Fruit fly (Drosophila melanogaster): Measurements from ENCODE around the gene CG4069.

CG4069 gene

DNA sequence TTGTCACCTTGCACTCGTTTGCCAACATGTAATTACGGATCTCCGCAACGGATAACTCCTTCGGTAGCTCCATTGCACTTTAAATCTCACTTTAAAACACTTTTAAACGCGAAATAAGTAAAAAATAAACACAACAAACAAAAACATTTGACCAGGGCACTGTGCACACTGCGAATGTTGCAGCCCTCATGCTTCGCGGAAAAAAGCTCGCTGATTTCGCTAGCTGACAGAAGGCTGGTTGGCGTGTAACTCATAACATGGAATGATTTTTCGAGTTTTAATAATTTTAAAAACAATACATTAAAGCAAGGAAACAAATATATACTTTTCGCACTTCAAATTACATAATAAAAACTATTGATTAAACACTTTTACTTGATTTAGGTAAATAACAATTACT lies 35.3 kb upstream of the CG4069 start, which contains the start of gene sowah (continued):
- TF ChIP-seq caup (GFP tag; optimal IDR thresholded peaks at IDR 0.05; ENCODE audit: severe bottlenecking) (peak; percentile 39), CG17912 (GFP tag; optimal IDR thresholded peaks at IDR 0.05) (peak; percentile 41), gro (GFP tag; optimal IDR thresholded peaks at IDR 0.05) (peak; percentile 50), CG42726 (GFP tag; IDR thresholded peaks at IDR 0.05; ENCODE audit: partially characterized antibody) (peak; percentile 88), org-1 (GFP tag; optimal IDR thresholded peaks at IDR 0.05) (no peak), Kr (GFP tag; optimal IDR thresholded peaks at IDR 0.05) (no peak), ab (GFP tag; optimal IDR thresholded peaks at IDR 0.05) (peak; percentile 0), CG15269 (tag; optimal IDR thresholded peaks at IDR 0.05) (no peak), gcm (GFP tag; optimal IDR thresholded peaks at IDR 0.05) (no peak), crc (GFP tag; optimal IDR thresholded peaks at IDR 0.05) (no peak), CG11723 (GFP tag; optimal IDR thresholded peaks at IDR 0.05) (no peak), Ssrp (tag; optimal IDR thresholded peaks at IDR 0.05) (peak; percentile 32), Fer2 (tag; optimal IDR thresholded peaks at IDR 0.05) (no peak), CG18262 (tag; optimal IDR thresholded peaks at IDR 0.05) (peak; percentile 41), Blimp-1 (GFP tag; optimal IDR thresholded peaks at IDR 0.05) (peak; percentile 30), Dfd (GFP tag; optimal IDR thresholded peaks at IDR 0.05) (no peak), ken (GFP tag; IDR thresholded peaks at IDR 0.05) (peak; percentile 68; the same call in 2 of the 3 replicates), CG4424 (GFP tag; optimal IDR thresholded peaks at IDR 0.05) (peak; percentile 43), Dad (GFP tag; optimal IDR thresholded peaks at IDR 0.05) (peak; percentile 19), CG17612 (GFP tag; IDR thresholded peaks at IDR 0.05) (no peak), Lim3 (GFP tag; IDR thresholded peaks at IDR 0.05) (no peak), CG16863 (GFP tag; optimal IDR thresholded peaks at IDR 0.05) (no peak), Dip2 (GFP tag; IDR thresholded peaks at IDR 0.05) (no peak), run (tag; optimal IDR thresholded peaks at IDR 0.05) (no peak), E2f1 (GFP tag; IDR thresholded peaks at IDR 0.05) (no peak), usp (GFP tag; optimal IDR thresholded peaks at IDR 0.05) (no peak), dysf (GFP tag; IDR thresholded peaks at IDR 0.05) (peak; percentile 36; the same call in 1 of the 3 replicates), D19B (GFP tag; optimal IDR thresholded peaks at IDR 0.05) (peak; percentile 5), gsb-n (tag; optimal IDR thresholded peaks at IDR 0.05) (no peak), Mrtf (GFP tag; IDR thresholded peaks at IDR 0.05) (no peak), CG17802 (tag; optimal IDR thresholded peaks at IDR 0.05) (peak; percentile 33), bcd (GFP tag; optimal IDR thresholded peaks at IDR 0.05) (peak; percentile 71), CG7556 (GFP tag; optimal IDR thresholded peaks at IDR 0.05) (no peak), stwl (tag; optimal IDR thresholded peaks at IDR 0.05) (peak; percentile 99), grn (GFP tag; optimal IDR thresholded peaks at IDR 0.05) (no peak), Aef1 (GFP tag; IDR thresholded peaks at IDR 0.05) (peak; percentile 60), CG30020 (tag; optimal IDR thresholded peaks at IDR 0.05) (peak; percentile 56), crp (GFP tag; optimal IDR thresholded peaks at IDR 0.05) (no peak), Atf6 (GFP tag; IDR thresholded peaks at IDR 0.05) (no peak), CG5180 (GFP tag; optimal IDR thresholded peaks at IDR 0.05) (peak; percentile 18), chm (GFP tag; IDR thresholded peaks at IDR 0.05) (no peak), lola (GFP tag; optimal IDR thresholded peaks at IDR 0.05) (peak in 1 of 3 experiments; percentile 3), kni (GFP tag; optimal IDR thresholded peaks at IDR 0.05) (no peak), ash1 (GFP tag; optimal IDR thresholded peaks at IDR 0.05) (peak; percentile 43), CG11695 (GFP tag; IDR thresholded peaks at IDR 0.05) (no peak), wor (GFP tag; IDR thresholded peaks at IDR 0.05) (no peak), Ets97D (GFP tag; optimal IDR thresholded peaks at IDR 0.05) (peak; percentile 77), CG30403 (GFP tag; optimal IDR thresholded peaks at IDR 0.05) (peak; percentile 4), CG8290 (GFP tag; optimal IDR thresholded peaks at IDR 0.05) (peak; percentile 71), CG8290 (tag; optimal IDR thresholded peaks at IDR 0.05) (peak in 1 of 2 experiments; percentile 81), Deaf1 (tag; optimal IDR thresholded peaks at IDR 0.05) (peak; percentile 20)
